Fruit fly (Drosophila melanogaster) whole organism, embryonic: ENCODE measurements around the gene Clk.

Experiments used
- CG10543 ChIP-seq: fragments of 200-800 bp; sonication (Bioruptor generic); optimal IDR thresholded peaks from 3 replicates; lab custom pipeline; 2017; ENCODE audit warnings: missing biosample characterization, mild to moderate bottlenecking, missing genetic modification characterization, moderate library complexity
- CG11093 ChIP-seq: fragments of 200-800 bp; sonication (Bioruptor generic); IDR thresholded peaks from 3 replicates; pipeline ENCODE4 v1.3.6; 2022; ENCODE audit warnings: missing biosample characterization, missing genetic modification characterization
- CG12659 ChIP-seq: fragments of 200-800 bp; sonication (Bioruptor generic); optimal IDR thresholded peaks from 3 replicates; lab custom pipeline; 2017; ENCODE audit warnings: mild to moderate bottlenecking, missing biosample characterization, missing genetic modification reagents, missing genetic modification characterization
- CG12769 ChIP-seq: fragments of 200-800 bp; sonication (Bioruptor generic); optimal IDR thresholded peaks from 2 replicates; lab custom pipeline; 2019; ENCODE audit warnings: missing biosample characterization, mild to moderate bottlenecking, missing genetic modification characterization, moderate library complexity
- CG13894 ChIP-seq: fragments of 200-800 bp; sonication (Bioruptor generic); optimal IDR thresholded peaks from 3 replicates; lab custom pipeline; 2018; ENCODE audit warnings: missing biosample characterization, mild to moderate bottlenecking, missing genetic modification characterization, moderate library complexity
- CG15601 ChIP-seq: fragments of 200-800 bp; sonication (Bioruptor generic); optimal IDR thresholded peaks from 3 replicates; lab custom pipeline; 2019; ENCODE audit warnings: missing biosample characterization, mild to moderate bottlenecking, missing genetic modification characterization, moderate library complexity
- CG17186 ChIP-seq: fragments of 200-800 bp; sonication (Bioruptor generic); optimal IDR thresholded peaks from 3 replicates; lab custom pipeline; 2017; ENCODE audit warnings: missing biosample characterization, missing genetic modification reagents, missing genetic modification characterization
- CG18011 ChIP-seq: fragments of 200-800 bp; sonication (Bioruptor generic); optimal IDR thresholded peaks from 2 replicates; lab custom pipeline; 2017; ENCODE audit warnings: missing biosample characterization, missing genetic modification characterization, mild to moderate bottlenecking, moderate library complexity, missing genotype
- CG2875 ChIP-seq: fragments of 200-800 bp; sonication (Bioruptor generic); optimal IDR thresholded peaks from 2 replicates; lab custom pipeline; 2017; ENCODE audit warnings: missing biosample characterization, mild to moderate bottlenecking, missing genetic modification characterization, missing genetic modification reagents
- CG4730 ChIP-seq: fragments of 200-800 bp; sonication (Bioruptor generic); IDR thresholded peaks from 2 replicates; pipeline ENCODE4 v1.3.6; 2022; ENCODE audit warnings: missing biosample characterization, missing genetic modification characterization
- CG4854 ChIP-seq: fragments of 200-800 bp; sonication (Bioruptor generic); optimal IDR thresholded peaks from 2 replicates; lab custom pipeline; 2016; ENCODE audit warnings: missing biosample characterization, missing genetic modification characterization, inconsistent platforms
- CG5953 ChIP-seq: fragments of 200-800 bp; sonication (Bioruptor generic); IDR thresholded peaks from 2 replicates; pipeline ENCODE4 v1.3.6; 2022; ENCODE audit warnings: missing biosample characterization, missing genetic modification characterization
- CG7786 ChIP-seq: fragments of 200-800 bp; sonication (Bioruptor generic); optimal IDR thresholded peaks from 2 replicates; lab custom pipeline; 2016; ENCODE audit warnings: missing biosample characterization, missing genetic modification characterization
- CG9437 ChIP-seq: fragments of 200-800 bp; sonication (Bioruptor generic); optimal IDR thresholded peaks from 2 replicates; lab custom pipeline; 2018; ENCODE audit warnings: missing biosample characterization, mild to moderate bottlenecking, missing genetic modification characterization
- CTCF ChIP-seq: fragments of 200-800 bp; sonication (Bioruptor generic); optimal IDR thresholded peaks from 2 replicates; lab custom pipeline; 2017; ENCODE audit warnings: missing biosample characterization, mild to moderate bottlenecking, missing genetic modification characterization, moderate library complexity
- Chrac-16 ChIP-seq: fragments of 200-800 bp; sonication (Bioruptor generic); optimal IDR thresholded peaks from 3 replicates; lab custom pipeline; 2016; ENCODE audit warnings: missing biosample characterization, missing genetic modification characterization
- Dip3 ChIP-seq: fragments of 200-800 bp; sonication (Bioruptor generic); optimal IDR thresholded peaks from 3 replicates; lab custom pipeline; 2016; ENCODE audit warnings: missing biosample characterization, missing genetic modification characterization
- Doc3 ChIP-seq: fragments of 200-800 bp; sonication (Bioruptor generic); IDR thresholded peaks from 3 replicates; pipeline ENCODE4 v1.3.6; 2022; ENCODE audit warnings: missing biosample characterization, missing genetic modification characterization; ENCODE audit not compliant: partially characterized antibody
- ERR ChIP-seq: fragments of 200-800 bp; sonication (Bioruptor generic); optimal IDR thresholded peaks from 2 replicates; lab custom pipeline; 2016; ENCODE audit warnings: missing biosample characterization, missing genetic modification characterization
- HLHmδ ChIP-seq: fragments of 200-800 bp; sonication (Bioruptor generic); optimal IDR thresholded peaks from 2 replicates; lab custom pipeline; 2018; ENCODE audit warnings: missing biosample characterization, mild to moderate bottlenecking, missing genetic modification characterization, moderate library complexity
- Hand ChIP-seq: fragments of 200-800 bp; sonication (Bioruptor generic); optimal IDR thresholded peaks from 2 replicates; lab custom pipeline; 2017; ENCODE audit warnings: mild to moderate bottlenecking, missing biosample characterization, missing genetic modification reagents, missing genetic modification characterization
- Rfx ChIP-seq: fragments of 200-800 bp; sonication (Bioruptor generic); IDR thresholded peaks from 2 replicates; pipeline ENCODE4 v1.3.6; 2022; ENCODE audit warnings: missing biosample characterization, missing genetic modification characterization
- Six4 ChIP-seq: fragments of 200-800 bp; sonication (Bioruptor generic); optimal IDR thresholded peaks from 2 replicates; lab custom pipeline; 2016; ENCODE audit warnings: missing biosample characterization, missing genetic modification characterization
- Spps ChIP-seq: fragments of 200-800 bp; sonication (Bioruptor generic); optimal IDR thresholded peaks from 2 replicates; lab custom pipeline; 2018; ENCODE audit warnings: missing biosample characterization, mild to moderate bottlenecking, missing genetic modification characterization
- YL-1 ChIP-seq: fragments of 200-800 bp; sonication (Bioruptor generic); optimal IDR thresholded peaks from 3 replicates; lab custom pipeline; 2017; ENCODE audit warnings: missing biosample characterization, mild to moderate bottlenecking, missing genetic modification characterization
- ato ChIP-seq: fragments of 200-800 bp; sonication (Bioruptor generic); IDR thresholded peaks from 2 replicates; pipeline ENCODE4 v1.3.6; 2022; ENCODE audit warnings: missing biosample characterization, missing genetic modification characterization; ENCODE audit not compliant: partially characterized antibody
- btn ChIP-seq: fragments of 200-800 bp; sonication (Bioruptor generic); optimal IDR thresholded peaks from 2 replicates; lab custom pipeline; 2016; ENCODE audit warnings: missing biosample characterization, missing genetic modification characterization
- chif ChIP-seq, 2 experiments: fragments of 200-800 bp; sonication (Bioruptor generic); optimal IDR thresholded peaks; 3 replicates each; lab custom pipeline; 2016; ENCODE audit warnings: missing biosample characterization in 2 of 2, missing genetic modification characterization in 2 of 2
- crc ChIP-seq: fragments of 200-800 bp; sonication (Bioruptor generic); optimal IDR thresholded peaks from 2 replicates; lab custom pipeline; 2016; ENCODE audit warnings: missing biosample characterization, missing genetic modification characterization
- cwo ChIP-seq: fragments of 200-800 bp; sonication (Bioruptor generic); optimal IDR thresholded peaks from 3 replicates; lab custom pipeline; 2017; ENCODE audit warnings: missing biosample characterization, missing genetic modification characterization, mild to moderate bottlenecking, moderate library complexity, missing genetic modification reagents
- dpn ChIP-seq, 2 experiments: fragments of 200-800 bp; sonication (Bioruptor generic); optimal IDR thresholded peaks; 3 replicates each; lab custom pipeline; 2016; ENCODE audit warnings: missing biosample characterization in 2 of 2, missing genetic modification characterization in 2 of 2
- esg ChIP-seq: fragments of 200-800 bp; sonication (Bioruptor generic); conservative IDR thresholded peaks from 2 replicates; pipeline ENCODE4 v1.3.6; 2022; ENCODE audit warnings: missing biosample characterization, missing genetic modification characterization
- eve ChIP-seq, 2 experiments: fragments of >200 bp; optimal IDR thresholded peaks; 2 replicates each; lab custom pipeline; 2017; ENCODE audit warnings: missing biosample characterization in 2 of 2, missing genetic modification characterization in 2 of 2
- grau ChIP-seq: fragments of 200-800 bp; optimal IDR thresholded peaks from 3 replicates; lab custom pipeline; 2019; ENCODE audit warnings: missing biosample characterization, mild to moderate bottlenecking, missing genetic modification characterization, moderate library complexity
- ham ChIP-seq: fragments of 200-800 bp; sonication (Bioruptor generic); IDR thresholded peaks from 2 replicates; pipeline ENCODE4 v1.3.6; 2022; ENCODE audit warnings: missing biosample characterization, missing genetic modification characterization
- hb ChIP-seq: fragments of 200-800 bp; sonication (Bioruptor generic); IDR thresholded peaks from 3 replicates; pipeline ENCODE4 v1.3.6; 2022; ENCODE audit warnings: missing biosample characterization, missing genetic modification characterization; ENCODE audit not compliant: partially characterized antibody
- mam ChIP-seq: fragments of 200-800 bp; sonication (Bioruptor generic); optimal IDR thresholded peaks from 3 replicates; lab custom pipeline; 2016; ENCODE audit warnings: missing biosample characterization, missing genetic modification characterization
- nerfin-1 ChIP-seq: fragments of 200-800 bp; sonication (Bioruptor generic); optimal IDR thresholded peaks from 3 replicates; lab custom pipeline; 2019; ENCODE audit warnings: missing biosample characterization, mild to moderate bottlenecking, missing genetic modification characterization, moderate library complexity
- org-1 ChIP-seq: fragments of 200-800 bp; sonication (Bioruptor generic); optimal IDR thresholded peaks from 2 replicates; lab custom pipeline; 2017; ENCODE audit warnings: missing biosample characterization, missing genetic modification characterization
- phol ChIP-seq: fragments of 200-800 bp; sonication (Bioruptor generic); optimal IDR thresholded peaks from 3 replicates; lab custom pipeline; 2018; ENCODE audit warnings: missing biosample characterization, mild to moderate bottlenecking, missing genetic modification characterization, moderate library complexity
- pnt ChIP-seq: fragments of 200-800 bp; sonication (Bioruptor generic); optimal IDR thresholded peaks from 3 replicates; lab custom pipeline; 2016; ENCODE audit warnings: missing biosample characterization, missing genetic modification characterization
- salm ChIP-seq: fragments of 200-800 bp; sonication (Bioruptor generic); optimal IDR thresholded peaks from 2 replicates; lab custom pipeline; 2018; ENCODE audit warnings: missing biosample characterization, mild to moderate bottlenecking, missing genetic modification characterization
- sd ChIP-seq: fragments of 200-800 bp; sonication (Bioruptor generic); optimal IDR thresholded peaks from 3 replicates; lab custom pipeline; 2018; ENCODE audit warnings: missing biosample characterization, mild to moderate bottlenecking, missing genetic modification characterization, moderate library complexity
- shn ChIP-seq: fragments of 200-800 bp; sonication (Bioruptor generic); optimal IDR thresholded peaks from 3 replicates; lab custom pipeline; 2016; ENCODE audit warnings: missing biosample characterization, missing genetic modification characterization
- so ChIP-seq: fragments of 200-800 bp; sonication (Bioruptor generic); IDR thresholded peaks from 3 replicates; pipeline ENCODE4 v1.3.6; 2022; ENCODE audit warnings: missing biosample characterization, missing genetic modification characterization
- sr ChIP-seq: fragments of 200-800 bp; sonication (Bioruptor generic); IDR thresholded peaks from 3 replicates; pipeline ENCODE4 v1.3.6; 2022; ENCODE audit warnings: missing biosample characterization, missing genetic modification characterization
- tll ChIP-seq, 2 experiments: fragments of 200-800 bp in 1 of 2; fragments of >200 bp in 1 of 2; sonication (Bioruptor generic) in 1 of 2; optimal IDR thresholded peaks; 2 replicates each; lab custom pipeline; 2017 to 2019; ENCODE audit warnings: missing biosample characterization in 2 of 2, missing genetic modification characterization in 2 of 2, mild to moderate bottlenecking in 1 of 2, moderate library complexity in 1 of 2
- trem ChIP-seq: fragments of 200-800 bp; optimal IDR thresholded peaks from 3 replicates; lab custom pipeline; 2019; ENCODE audit warnings: missing biosample characterization, mild to moderate bottlenecking, missing genetic modification characterization, moderate library complexity
- zfh1 ChIP-seq: fragments of 200-800 bp; sonication (Bioruptor generic); IDR thresholded peaks from 3 replicates; pipeline ENCODE4 v1.3.6; 2022; ENCODE audit warnings: missing biosample characterization, missing genetic modification characterization

Gene Clk

dm6 chr3L:7718561-7719417 is 56.6 kb downstream of the Clk start, which contains the start of gene Mcad (continued):
- TF ChIP-seq mam (GFP tag; lab: Kevin White, UChicago) = peak; percentile 59
- peak; percentile 94 for TF ChIP-seq esg (GFP tag; lab: Robert Waterston, UW)
- TF ChIP-seq Spps = peak; percentile 68
- TF ChIP-seq CG17186 (GFP tag; lab: Kevin White, UChicago) = peak; percentile 59
- no peak for TF ChIP-seq crc (GFP tag; lab: Kevin White, UChicago)
- no peak for TF ChIP-seq eve (GFP tag; optimal IDR thresholded peaks at IDR 0.05; lab: Kevin White, UChicago)
- no peak for TF ChIP-seq CG13894
- TF ChIP-seq ERR (GFP tag; lab: Kevin White, UChicago) = peak; percentile 38
- TF ChIP-seq Doc3 (GFP tag; lab: Robert Waterston, UW) = no peak
- peak; percentile 94 for TF ChIP-seq cwo (GFP tag; lab: Kevin White, UChicago)
- TF ChIP-seq chif (GFP tag; optimal IDR thresholded peaks at IDR 0.05; lab: Kevin White, UChicago) = peak; percentile 17 to 40
- peak; percentile 53 to 85 for TF ChIP-seq dpn (GFP tag; optimal IDR thresholded peaks at IDR 0.05; lab: Kevin White, UChicago)
- TF ChIP-seq CTCF (GFP tag; lab: Kevin White, UChicago) = peak; percentile 32
- peak; percentile 99 for TF ChIP-seq CG9437
- TF ChIP-seq CG10543 (GFP tag; lab: Kevin White, UChicago) = peak; percentile 47
- peak; percentile 95 for TF ChIP-seq Rfx (GFP tag; lab: Robert Waterston, UW)
- peak; percentile 94 for TF ChIP-seq nerfin-1 (tag; lab: Kevin White, UChicago)
- peak; percentile 54 for TF ChIP-seq CG15601 (tag; lab: Kevin White, UChicago)
- TF ChIP-seq ato (GFP tag; lab: Robert Waterston, UW) = no peak
- TF ChIP-seq shn = no peak
- peak; percentile 54 for TF ChIP-seq Hand
- peak; percentile 86 for TF ChIP-seq Six4 (GFP tag; lab: Kevin White, UChicago)
- TF ChIP-seq CG18011 = peak; percentile 76
- TF ChIP-seq CG2875 (GFP tag; lab: Kevin White, UChicago) = peak; percentile 75
- TF ChIP-seq org-1 = peak; percentile 81
- TF ChIP-seq CG5953 (GFP tag; lab: Robert Waterston, UW) = peak; percentile 78
- peak; percentile 70 for TF ChIP-seq salm (tag; lab: Kevin White, UChicago)
- peak; percentile 90; the same call in 2 of the 3 replicates for TF ChIP-seq so (GFP tag; lab: Robert Waterston, UW)
- peak; percentile 79 for TF ChIP-seq CG4854 (GFP tag; lab: Kevin White, UChicago)
- no peak for TF ChIP-seq btn (GFP tag; lab: Kevin White, UChicago)
- TF ChIP-seq ham = peak; percentile 80
- TF ChIP-seq YL-1 = peak; percentile 10
- TF ChIP-seq pnt (GFP tag; lab: Kevin White, UChicago) = peak; percentile 38
- peak; percentile 82 for TF ChIP-seq CG4730 (GFP tag; lab: Robert Waterston, UW)
- TF ChIP-seq CG11093 = peak; percentile 93
- TF ChIP-seq sr (GFP tag; lab: Robert Waterston, UW) = 0 out of 3 replicates have a peak, but pooled peaks have one; percentile 5
- TF ChIP-seq sd = peak; percentile 57
- TF ChIP-seq grau (tag; lab: Kevin White, UChicago) = peak; percentile 88
- TF ChIP-seq zfh1 (GFP tag; lab: Robert Waterston, UW) = peak; percentile 74
- peak; percentile 98 for TF ChIP-seq phol (tag; lab: Kevin White, UChicago)
- peak; percentile 23 for TF ChIP-seq CG7786 (GFP tag; lab: Kevin White, UChicago)
- peak; percentile 90 for TF ChIP-seq CG12659 (GFP tag; lab: Kevin White, UChicago)
- no peak for TF ChIP-seq tll (GFP tag; optimal IDR thresholded peaks at IDR 0.05; lab: Kevin White, UChicago)
- TF ChIP-seq Dip3 (GFP tag; lab: Kevin White, UChicago) = peak; percentile 45
- peak; percentile 76 for TF ChIP-seq Chrac-16 (GFP tag; lab: Kevin White, UChicago)
- TF ChIP-seq HLHmδ (GFP tag; lab: Kevin White, UChicago) = no peak
- TF ChIP-seq CG12769 (tag; lab: Kevin White, UChicago) = peak; percentile 75
- TF ChIP-seq trem (tag; lab: Kevin White, UChicago) = peak; percentile 90
- no peak for TF ChIP-seq hb (GFP tag; lab: Robert Waterston, UW)
